Worm (Caenorhabditis elegans): ENCODE results near the gene eif-3.L.

Gene eif-3.L

DNA sequence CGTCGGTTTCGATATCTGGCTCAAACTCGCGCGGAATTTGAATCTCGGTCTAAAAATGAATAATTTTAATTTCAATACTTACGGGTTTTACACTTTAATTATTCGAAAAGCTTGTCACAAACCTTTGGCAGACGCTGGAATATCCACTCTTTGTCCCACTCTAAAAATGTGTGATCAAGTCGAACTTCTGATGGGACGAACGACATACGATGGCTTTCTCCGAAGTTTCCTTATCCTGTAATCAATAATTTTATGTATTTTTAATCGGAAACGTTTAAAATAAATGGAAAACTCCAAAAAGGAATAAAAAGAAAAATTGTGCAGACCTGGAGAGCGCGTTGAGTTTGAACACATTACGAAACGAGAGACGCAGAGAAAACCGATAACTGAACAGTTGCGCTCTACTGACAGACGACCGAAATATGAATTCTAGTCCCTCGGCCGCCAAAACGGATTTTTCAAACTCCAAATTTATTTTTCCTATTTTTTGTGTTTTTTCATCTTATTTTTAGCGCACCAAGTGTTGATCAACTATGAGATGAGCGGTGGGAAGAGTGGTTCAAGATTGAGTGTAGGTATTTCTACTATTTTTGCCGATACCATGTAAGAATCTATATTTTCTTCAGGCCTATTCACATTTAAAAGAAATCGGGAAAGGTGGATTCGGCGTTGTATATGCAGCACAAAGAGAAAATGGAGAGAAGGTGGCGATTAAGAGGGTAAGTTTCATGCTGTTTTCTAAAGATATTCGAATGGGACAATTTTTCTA, 27.1 kb upstream of the eif-3.L start, which contains the start of the genes sam-4, F59E12.17 and zyg-1 (continued):
- TF ChIP-seq egrh-3 (GFP tag; IDR thresholded peaks at IDR 0.05) (peak; percentile 53), Y53F4B.3 (GFP tag; IDR thresholded peaks at IDR 0.05) (no peak), mel-28 (tag; optimal IDR thresholded peaks at IDR 0.05; ENCODE audit: borderline replicate concordance) (no peak), ztf-18 (tag; optimal IDR thresholded peaks at IDR 0.05) (peak; percentile 39), chd-7 (tag; optimal IDR thresholded peaks at IDR 0.05) (no peak), let-526 (GFP tag; IDR thresholded peaks at IDR 0.05) (0 out of 2 replicates have a peak, but pooled peaks have one; percentile 35), ztf-25 (GFP tag; IDR thresholded peaks at IDR 0.05) (0 out of 2 replicates have a peak, but pooled peaks have one; percentile 60), B0019.2 (GFP tag; conservative IDR thresholded peaks at IDR 0.05) (peak; percentile 73), aptf-2 (GFP tag; conservative IDR thresholded peaks at IDR 0.05) (peak; percentile 52; the same call in 1 of the 2 replicates), F57A8.1 (GFP tag; optimal IDR thresholded peaks at IDR 0.05) (no peak), let-607 (tag; optimal IDR thresholded peaks at IDR 0.05) (no peak), pbrm-1 (GFP tag; IDR thresholded peaks at IDR 0.05) (peak; percentile 21; the same call in 1 of the 2 replicates), ceh-27 (GFP tag; optimal IDR thresholded peaks at IDR 0.05) (peak; percentile 64), attf-6 (GFP tag; IDR thresholded peaks at IDR 0.05) (no peak), sptf-2 (GFP tag; optimal IDR thresholded peaks at IDR 0.05) (no peak), fkh-3 (tag; optimal IDR thresholded peaks at IDR 0.05) (no peak), F23B12.7 (tag; optimal IDR thresholded peaks at IDR 0.05; ENCODE audit: insufficient read depth) (peak; percentile 83), F33H1.4 (GFP tag; IDR thresholded peaks at IDR 0.05) (peak; percentile 57), ceh-40 (GFP tag; IDR thresholded peaks at IDR 0.05) (no peak), B0035.1 (tag; optimal IDR thresholded peaks at IDR 0.05) (no peak), F22D6.2 (tag; optimal IDR thresholded peaks at IDR 0.05) (no peak), madf-6 (GFP tag; IDR thresholded peaks at IDR 0.05) (peak; percentile 71), snpc-1.1 (tag; optimal IDR thresholded peaks at IDR 0.05; ENCODE audit: insufficient read depth) (no peak)

DNA sequence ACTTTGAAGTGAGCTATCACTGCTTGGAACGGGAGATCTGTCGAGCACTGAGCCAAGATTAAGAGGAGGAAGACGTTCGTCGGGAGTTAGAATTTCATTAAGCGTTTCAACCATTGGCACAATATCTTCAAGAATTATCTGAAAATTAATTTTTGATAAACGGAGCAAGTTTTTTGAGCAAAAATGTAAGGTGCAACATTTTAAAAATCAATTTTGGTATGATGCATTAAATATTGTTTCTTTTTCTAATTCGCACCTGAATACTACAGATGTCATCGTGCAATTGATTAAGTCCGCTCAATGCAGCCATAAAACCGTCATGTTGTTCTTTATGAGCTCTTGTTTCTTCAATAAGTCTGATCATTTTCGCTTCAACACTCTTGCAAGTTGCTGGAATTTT, 26.0 kb upstream of the eif-3.L start, which contains the start of gene ddl-1:
Gene ddl-1, minus strand, starts transcription at position 101 of the 400 bp plus-strand sequence.
- TF ChIP-seq snpc-3.4 (tag; optimal IDR thresholded peaks at IDR 0.05), result no peak
- TF ChIP-seq hlh-12 (tag; optimal IDR thresholded peaks at IDR 0.05), result no peak
- TF ChIP-seq tbx-9 (tag; optimal IDR thresholded peaks at IDR 0.05; ENCODE audit: borderline replicate concordance), result no peak
- no peak for TF ChIP-seq hmg-1.2 (GFP tag; IDR thresholded peaks at IDR 0.05)
- TF ChIP-seq xnd-1 (tag; optimal IDR thresholded peaks at IDR 0.05), result no peak
- TF ChIP-seq repo-1 (tag; optimal IDR thresholded peaks at IDR 0.05), result no peak
- TF ChIP-seq die-1 (tag; optimal IDR thresholded peaks at IDR 0.05), result no peak
- no peak for TF ChIP-seq B0019.2 (GFP tag; conservative IDR thresholded peaks at IDR 0.05)
- TF ChIP-seq snpc-1.3 (tag; optimal IDR thresholded peaks at IDR 0.05; ENCODE audit: insufficient read depth), result no peak
- no peak for TF ChIP-seq mcd-1 (GFP tag; IDR thresholded peaks at IDR 0.05)
- TF ChIP-seq dpff-1 (tag; optimal IDR thresholded peaks at IDR 0.05), result no peak

DNA sequence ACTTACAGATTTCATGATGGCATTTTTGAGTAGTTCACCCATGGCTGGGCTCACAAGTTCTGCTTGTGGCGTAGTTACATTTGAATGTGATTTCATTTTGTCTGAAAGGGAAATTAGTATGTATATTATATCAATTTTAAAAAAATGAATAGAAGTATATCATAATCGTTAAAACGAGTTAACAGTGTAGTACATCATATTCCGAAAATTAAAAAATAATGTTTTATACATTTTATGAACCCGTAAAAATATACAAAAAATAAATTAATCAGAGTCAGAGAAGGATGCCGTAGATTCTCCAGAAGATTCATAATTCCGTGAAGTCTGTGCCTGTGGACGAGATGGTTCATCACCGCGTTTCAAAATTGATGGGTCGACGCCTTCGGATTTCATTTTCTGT, 24.7 kb upstream of the eif-3.L start, which contains the start of gene F59E12.9:
Gene F59E12.9, minus strand, starts transcription at position 101 of the 400 bp plus-strand sequence.
- TF ChIP-seq ztf-22 (GFP tag; optimal IDR thresholded peaks at IDR 0.05) (no peak), ccch-3 (GFP tag; optimal IDR thresholded peaks at IDR 0.05) (no peak), mxl-1 (tag; optimal IDR thresholded peaks at IDR 0.05) (no peak), F33H1.4 (GFP tag; IDR thresholded peaks at IDR 0.05) (no peak)
